Worm (Caenorhabditis elegans): ENCODE data around the gene nbs-1.

nbs-1 gene

DNA sequence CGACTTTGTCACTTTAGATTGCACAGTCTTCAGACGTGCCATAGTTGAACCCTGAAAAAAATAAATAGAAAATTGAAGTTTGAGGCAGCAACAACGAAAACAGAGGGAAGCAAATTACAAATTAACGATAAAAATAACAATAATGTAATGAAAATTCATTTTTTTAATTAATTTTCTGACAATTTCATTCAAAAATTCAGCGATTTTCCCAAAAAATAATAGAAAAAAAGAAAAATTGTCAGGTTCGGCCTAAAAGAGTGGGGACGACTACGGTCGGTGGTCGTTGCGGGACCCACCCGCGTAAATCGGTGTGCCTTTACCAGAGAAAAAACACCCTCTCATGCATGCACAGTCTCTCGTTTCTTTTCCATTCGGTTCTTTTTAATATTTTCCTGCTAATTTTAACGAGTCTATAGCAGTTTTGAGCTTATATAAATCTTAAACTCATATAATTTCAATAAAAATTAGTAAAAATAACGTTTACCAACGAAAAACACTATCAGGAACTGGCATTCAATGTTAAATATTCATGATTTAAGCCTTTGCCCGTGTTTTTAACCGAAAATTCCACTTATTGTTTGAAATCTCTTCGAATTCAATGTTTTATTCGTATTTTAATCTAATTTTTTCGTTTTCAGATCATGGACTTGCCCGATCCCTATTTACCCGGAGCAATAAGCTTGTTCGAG lies 30.2 kb upstream of the nbs-1 start, which contains the start of the genes rps-9 and lsm-1 (continued):
- TF ChIP-seq hlh-30 (tag; optimal IDR thresholded peaks at IDR 0.05; ENCODE audit: insufficient read depth) (peak; percentile 58), zip-2 (tag; optimal IDR thresholded peaks at IDR 0.05) (no peak), dve-1 (tag; optimal IDR thresholded peaks at IDR 0.05; ENCODE audit: insufficient read depth) (peak; percentile 49), zag-1 (tag; optimal IDR thresholded peaks at IDR 0.05) (no peak), hif-1 (tag; optimal IDR thresholded peaks at IDR 0.05) (peak in 1 of 2 experiments; percentile 64), ceh-44 (GFP tag; IDR thresholded peaks at IDR 0.05) (no peak), ceh-62 (tag; optimal IDR thresholded peaks at IDR 0.05) (no peak), set-16 (GFP tag; IDR thresholded peaks at IDR 0.05) (no peak), ctbp-1 (GFP tag; IDR thresholded peaks at IDR 0.05) (no peak), hmg-1.1 (GFP tag; IDR thresholded peaks at IDR 0.05) (peak; percentile 60; the same call in 1 of the 2 replicates), duxl-1 (tag; optimal IDR thresholded peaks at IDR 0.05; ENCODE audit: poor library complexity) (no peak), spr-3 (GFP tag; optimal IDR thresholded peaks at IDR 0.05) (no peak), mes-2 (tag; optimal IDR thresholded peaks at IDR 0.05; ENCODE audit: poor library complexity, severe bottlenecking) (peak; percentile 84), nhr-48 (tag; optimal IDR thresholded peaks at IDR 0.05) (no peak), aly-2 (tag; optimal IDR thresholded peaks at IDR 0.05) (no peak), madf-9 (GFP tag; conservative IDR thresholded peaks at IDR 0.05) (no peak), F49E8.2 (tag; optimal IDR thresholded peaks at IDR 0.05; ENCODE audit: borderline replicate concordance) (no peak), ceh-82 (tag; optimal IDR thresholded peaks at IDR 0.05) (no peak), pqm-1 (tag; optimal IDR thresholded peaks at IDR 0.05) (no peak), nhr-6 (tag; optimal IDR thresholded peaks at IDR 0.05) (peak; percentile 23), lin-15B (tag; optimal IDR thresholded peaks at IDR 0.05) (no peak), mxl-2 (GFP tag; conservative IDR thresholded peaks at IDR 0.05) (no peak), Y105C5A.15 (GFP tag; IDR thresholded peaks at IDR 0.05) (no peak), snpc-1.2 (GFP tag; IDR thresholded peaks at IDR 0.05) (no peak), attf-4 (tag; optimal IDR thresholded peaks at IDR 0.05) (no peak), fos-1 (tag; optimal IDR thresholded peaks at IDR 0.05) (no peak), daf-19 (GFP tag; conservative IDR thresholded peaks at IDR 0.05) (no peak), unc-130 (GFP tag; optimal IDR thresholded peaks at IDR 0.05) (peak; percentile 45), mdt-29 (GFP tag; IDR thresholded peaks at IDR 0.05) (no peak), tag-97 (GFP tag; IDR thresholded peaks at IDR 0.05) (no peak), nhr-28 (tag; optimal IDR thresholded peaks at IDR 0.05) (peak; percentile 5), dmd-6 (GFP tag; IDR thresholded peaks at IDR 0.05) (peak; percentile 25; the same call in 1 of the 2 replicates), F26F4.8 (GFP tag; conservative IDR thresholded peaks at IDR 0.05) (no peak), nhr-11 (tag; optimal IDR thresholded peaks at IDR 0.05) (peak; percentile 45), F44E2.7 (GFP tag; IDR thresholded peaks at IDR 0.05) (no peak), ceh-20 (GFP tag; IDR thresholded peaks at IDR 0.05) (no peak), egl-27 (tag; optimal IDR thresholded peaks at IDR 0.05) (no peak), lin-13 (GFP tag; optimal IDR thresholded peaks at IDR 0.05) (peak; percentile 60), pha-4 (GFP tag; IDR thresholded peaks at IDR 0.05) (no peak), pha-4 (tag; optimal IDR thresholded peaks at IDR 0.05) (no peak), dpl-1 (GFP tag; optimal IDR thresholded peaks at IDR 0.05) (peak; percentile 63), dmd-8 (GFP tag; IDR thresholded peaks at IDR 0.05) (no peak), cey-2 (tag; optimal IDR thresholded peaks at IDR 0.05; ENCODE audit: borderline replicate concordance, insufficient read depth) (no peak), sdz-12 (GFP tag; optimal IDR thresholded peaks at IDR 0.05) (no peak), dmd-9 (GFP tag; IDR thresholded peaks at IDR 0.05) (no peak), aha-1 (tag) (peak; percentile 23), nhr-77 (tag; optimal IDR thresholded peaks at IDR 0.05) (peak; percentile 50), zip-11 (GFP tag; IDR thresholded peaks at IDR 0.05) (no peak), hlh-11 (tag; optimal IDR thresholded peaks at IDR 0.05) (peak; percentile 57), nhr-10 (tag; optimal IDR thresholded peaks at IDR 0.05) (no peak), R02D3.7 (tag; optimal IDR thresholded peaks at IDR 0.05) (no peak)
